Worm (Caenorhabditis elegans) whole organism, young adult: ENCODE data around the gene K02F3.9.
A peak's percentile ranks its signal among the peaks of the same experiment; 100 is the strongest.

Source experiments
- B0019.2 ChIP-seq: fragments of 200-800 bp; sonication (Bioruptor generic); conservative IDR thresholded peaks from 2 replicates; pipeline ENCODE4 v1.3.6; 2022; ENCODE audit warnings: missing genetic modification reagents, missing genetic modification characterization, missing compliant biosample characterization
- B0035.1 ChIP-seq: sonication (generic microtip); optimal IDR thresholded peaks from 2 replicates; lab custom pipeline; 2016; ENCODE audit warnings: missing genetic modification characterization, mild to moderate bottlenecking, missing compliant biosample characterization, missing genotype, missing genetic modification reagents
- B0261.1 ChIP-seq: sonication (generic microtip); optimal IDR thresholded peaks from 2 replicates; lab custom pipeline; 2016; ENCODE audit warnings: mild to moderate bottlenecking, missing genetic modification characterization, moderate library complexity, missing compliant biosample characterization
- B0336.3 ChIP-seq: fragments of 200-800 bp; sonication (Bioruptor generic); IDR thresholded peaks from 2 replicates; pipeline ENCODE4 v1.3.6; 2022; ENCODE audit warnings: missing genetic modification characterization, missing compliant biosample characterization
- F23B12.7 ChIP-seq: sonication (generic microtip); optimal IDR thresholded peaks from 2 replicates; lab custom pipeline; 2017; ENCODE audit warnings: missing genetic modification characterization, mild to moderate bottlenecking, missing compliant biosample characterization, antibody characterized with exemption, moderate library complexity; ENCODE audit not compliant: insufficient read depth
- F37B4.10 ChIP-seq: fragments of 200-800 bp; sonication (Bioruptor generic); IDR thresholded peaks from 2 replicates; pipeline ENCODE4 v1.3.6; 2022; ENCODE audit warnings: missing genetic modification characterization, missing compliant biosample characterization
- F39B2.1 ChIP-seq: fragments of 200-800 bp; sonication (Bioruptor generic); IDR thresholded peaks from 2 replicates; pipeline ENCODE4 v1.3.6; 2022; ENCODE audit warnings: missing genetic modification reagents, missing genetic modification characterization, missing compliant biosample characterization
- F49E8.2 ChIP-seq: sonication (generic microtip); optimal IDR thresholded peaks from 3 replicates; lab custom pipeline; 2017; ENCODE audit warnings: missing genetic modification characterization, mild to moderate bottlenecking, missing compliant biosample characterization, antibody characterized with exemption, moderate library complexity; ENCODE audit not compliant: insufficient read depth
- F52B5.7 ChIP-seq: sonication (generic microtip); optimal IDR thresholded peaks from 2 replicates; lab custom pipeline; 2016; ENCODE audit warnings: mild to moderate bottlenecking, missing genetic modification characterization, missing compliant biosample characterization
- F55B11.4 ChIP-seq: sonication (generic microtip); optimal IDR thresholded peaks from 2 replicates; lab custom pipeline; 2016; ENCODE audit warnings: missing compliant biosample characterization, missing genetic modification characterization, borderline replicate concordance; ENCODE audit not compliant: insufficient read depth
- Y53G8AR.9 ChIP-seq: fragments of 200-800 bp; sonication (Bioruptor generic); conservative IDR thresholded peaks from 2 replicates; pipeline ENCODE4 v1.3.6; 2022; ENCODE audit warnings: missing genetic modification reagents, missing genetic modification characterization, missing compliant biosample characterization
- Y56A3A.18 ChIP-seq: fragments of 200-800 bp; sonication (Bioruptor generic); IDR thresholded peaks from 2 replicates; pipeline ENCODE4 v1.3.6; 2022; ENCODE audit warnings: missing genetic modification reagents, missing genetic modification characterization, missing compliant biosample characterization
- Y79H2A.3 ChIP-seq: fragments of 200-800 bp; sonication (Bioruptor generic); conservative IDR thresholded peaks from 2 replicates; pipeline ENCODE4 v1.3.6; 2022; ENCODE audit warnings: missing genetic modification reagents, missing genetic modification characterization, missing compliant biosample characterization
- attf-3 ChIP-seq: fragments of 200-800 bp; sonication (Bioruptor generic); conservative IDR thresholded peaks from 2 replicates; pipeline ENCODE4 v1.3.6; 2022; ENCODE audit warnings: missing genetic modification reagents, missing genetic modification characterization, missing compliant biosample characterization
- attf-5 ChIP-seq: fragments of 200-800 bp; sonication (Bioruptor generic); optimal IDR thresholded peaks from 2 replicates; lab custom pipeline; 2018; ENCODE audit warnings: mild to moderate bottlenecking, missing genetic modification characterization, missing compliant biosample characterization
- attf-6 ChIP-seq: fragments of 200-800 bp; sonication (Bioruptor generic); IDR thresholded peaks from 2 replicates; pipeline ENCODE4 v1.3.6; 2022; ENCODE audit warnings: missing genetic modification reagents, missing genetic modification characterization, missing compliant biosample characterization
- dpff-1 ChIP-seq: sonication (generic microtip); optimal IDR thresholded peaks from 2 replicates; lab custom pipeline; 2017; ENCODE audit warnings: mild to moderate bottlenecking, missing genetic modification characterization, missing compliant biosample characterization
- egrh-3 ChIP-seq: fragments of 200-800 bp; sonication (Bioruptor generic); IDR thresholded peaks from 2 replicates; pipeline ENCODE4 v1.3.6; 2022; ENCODE audit warnings: missing genetic modification reagents, missing genetic modification characterization, missing compliant biosample characterization
- fkh-3 ChIP-seq: sonication (generic microtip); optimal IDR thresholded peaks from 2 replicates; lab custom pipeline; 2016; ENCODE audit warnings: mild to moderate bottlenecking, missing genetic modification characterization, missing compliant biosample characterization
- hlh-12 ChIP-seq: sonication (generic microtip); optimal IDR thresholded peaks from 2 replicates; lab custom pipeline; 2016; ENCODE audit warnings: missing genetic modification characterization, missing compliant biosample characterization
- hmg-20 ChIP-seq: fragments of 200-800 bp; sonication (Bioruptor generic); IDR thresholded peaks from 2 replicates; pipeline ENCODE4 v1.3.6; 2022; ENCODE audit warnings: missing genetic modification reagents, missing genetic modification characterization, missing compliant biosample characterization
- hrde-1 ChIP-seq: sonication (generic microtip); optimal IDR thresholded peaks from 2 replicates; lab custom pipeline; 2016; ENCODE audit warnings: missing genetic modification characterization, mild to moderate bottlenecking, missing compliant biosample characterization, moderate library complexity, missing genotype, missing genetic modification reagents, borderline replicate concordance
- hsf-1 ChIP-seq: fragments of 200-800 bp; sonication (Bioruptor generic); IDR thresholded peaks from 2 replicates; pipeline ENCODE4 v1.3.6; 2022; ENCODE audit warnings: missing genetic modification reagents, missing genetic modification characterization, missing compliant biosample characterization
- let-526 ChIP-seq: fragments of 200-800 bp; sonication (Bioruptor generic); IDR thresholded peaks from 2 replicates; pipeline ENCODE4 v1.3.6; 2022; ENCODE audit warnings: missing genetic modification reagents, missing genetic modification characterization, missing compliant biosample characterization
- lin-40 ChIP-seq: sonication (generic microtip); optimal IDR thresholded peaks from 2 replicates; lab custom pipeline; 2016; ENCODE audit warnings: missing genetic modification characterization, mild to moderate bottlenecking, missing compliant biosample characterization, missing genotype, missing genetic modification reagents
- lsy-27 ChIP-seq: sonication (generic microtip); optimal IDR thresholded peaks from 2 replicates; lab custom pipeline; 2017; ENCODE audit warnings: missing genetic modification characterization, mild to moderate bottlenecking, missing compliant biosample characterization, antibody characterized with exemption, missing genotype, borderline replicate concordance; ENCODE audit not compliant: insufficient read depth
- mcd-1 ChIP-seq: fragments of 200-800 bp; sonication (Bioruptor generic); IDR thresholded peaks from 2 replicates; pipeline ENCODE4 v1.3.6; 2022; ENCODE audit warnings: missing genetic modification reagents, missing genetic modification characterization, missing compliant biosample characterization
- mel-28 ChIP-seq: sonication (generic microtip); optimal IDR thresholded peaks from 2 replicates; lab custom pipeline; 2016; ENCODE audit warnings: borderline replicate concordance, mild to moderate bottlenecking, missing genetic modification characterization, missing compliant biosample characterization
- mes-4 ChIP-seq: sonication (generic microtip); optimal IDR thresholded peaks from 2 replicates; lab custom pipeline; 2016; ENCODE audit warnings: missing genotype, missing genetic modification characterization, missing compliant biosample characterization
- nhr-120 ChIP-seq: fragments of 200-800 bp; sonication (Bioruptor generic); IDR thresholded peaks from 2 replicates; pipeline ENCODE4 v1.3.6; 2022; ENCODE audit warnings: missing genetic modification characterization, missing compliant biosample characterization
- pha-4 ChIP-seq: fragments of 150-350 bp; sonication (generic microtip); optimal IDR thresholded peaks from 2 replicates; lab custom pipeline; 2014; ENCODE audit warnings: missing biosample characterization, missing genetic modification reagents, missing genetic modification characterization
- repo-1 ChIP-seq: sonication (generic microtip); optimal IDR thresholded peaks from 2 replicates; lab custom pipeline; 2017; ENCODE audit warnings: mild to moderate bottlenecking, missing genetic modification characterization, missing compliant biosample characterization
- snpc-1.3 ChIP-seq: sonication (generic microtip); optimal IDR thresholded peaks from 2 replicates; lab custom pipeline; 2017; ENCODE audit warnings: missing genetic modification characterization, mild to moderate bottlenecking, missing compliant biosample characterization, antibody characterized with exemption, moderate library complexity, missing genotype, missing genetic modification reagents; ENCODE audit not compliant: insufficient read depth
- snpc-4 ChIP-seq, 5 experiments: fragments of 150-350 bp in 1 of 5; sonication (generic microtip) in 4 of 5; optimal IDR thresholded peaks; 2 replicates each; lab custom pipeline; 2014 to 2018; ENCODE audit warnings: missing genetic modification characterization in 5 of 5, missing biosample characterization in 3 of 5, antibody characterized with exemption in 2 of 5, mild to moderate bottlenecking in 2 of 5, missing compliant biosample characterization in 2 of 5, missing genotype in 2 of 5, moderate library complexity in 2 of 5, missing genetic modification reagents in 1 of 5
- unc-130 ChIP-seq: sonication (generic microtip); optimal IDR thresholded peaks from 2 replicates; lab custom pipeline; 2016; ENCODE audit warnings: missing genetic modification reagents, missing genetic modification characterization, missing compliant biosample characterization
- xnd-1 ChIP-seq: sonication (generic microtip); optimal IDR thresholded peaks from 2 replicates; lab custom pipeline; 2016; ENCODE audit warnings: missing genotype, missing genetic modification reagents, missing genetic modification characterization, missing compliant biosample characterization
- zfh-2 ChIP-seq: fragments of 200-800 bp; sonication (Bioruptor generic); conservative IDR thresholded peaks from 2 replicates; pipeline ENCODE4 v1.3.6; 2022; ENCODE audit warnings: missing genetic modification reagents, missing genetic modification characterization, missing compliant biosample characterization
- ztf-18 ChIP-seq: sonication (generic microtip); optimal IDR thresholded peaks from 2 replicates; lab custom pipeline; 2016; ENCODE audit warnings: missing genotype, mild to moderate bottlenecking, missing genetic modification characterization, missing compliant biosample characterization
- ztf-6 ChIP-seq: fragments of 200-800 bp; sonication (Bioruptor generic); IDR thresholded peaks from 2 replicates; pipeline ENCODE4 v1.3.6; 2022; ENCODE audit warnings: missing genetic modification reagents, missing genetic modification characterization, missing compliant biosample characterization

K02F3.9 gene

DNA sequence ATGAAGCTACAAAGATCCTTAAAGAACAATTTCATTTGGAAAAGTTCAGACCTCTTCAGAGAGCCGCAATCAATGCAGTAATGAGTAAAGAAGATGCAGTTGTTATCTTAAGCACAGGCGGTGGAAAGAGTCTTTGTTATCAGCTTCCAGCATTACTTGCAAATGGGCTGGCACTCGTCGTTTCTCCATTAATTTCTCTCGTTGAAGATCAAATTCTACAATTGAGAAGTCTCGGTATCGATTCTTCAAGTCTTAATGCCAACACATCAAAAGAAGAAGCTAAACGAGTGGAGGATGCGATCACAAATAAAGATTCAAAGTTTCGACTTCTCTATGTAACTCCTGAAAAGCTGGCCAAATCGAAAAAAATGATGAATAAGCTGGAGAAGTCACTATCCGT, 15.7 kb upstream of the K02F3.9 start:
- TF ChIP-seq snpc-4 (GFP tag; optimal IDR thresholded peaks at IDR 0.05; lab: Kevin White, UChicago) (no peak), snpc-4 (tag; optimal IDR thresholded peaks at IDR 0.05; lab: Kevin White, UChicago) (no peak), B0035.1 (tag; lab: Kevin White, UChicago) (no peak), unc-130 (GFP tag; lab: Kevin White, UChicago) (no peak), dpff-1 (tag; lab: Kevin White, UChicago) (no peak), ztf-18 (no peak), mel-28 (no peak), let-526 (GFP tag; lab: Robert Waterston, UW) (no peak), lsy-27 (tag; lab: Kevin White, UChicago) (no peak), hlh-12 (tag; lab: Kevin White, UChicago) (no peak), attf-5 (GFP tag; lab: Kevin White, UChicago) (no peak), lin-40 (tag; lab: Kevin White, UChicago) (no peak), attf-6 (no peak), mes-4 (no peak), F23B12.7 (no peak), F39B2.1 (GFP tag; lab: Robert Waterston, UW) (no peak), F52B5.7 (tag; lab: Kevin White, UChicago) (no peak)

- TF ChIP-seq F49E8.2 (tag; lab: Kevin White, UChicago) (no peak), Y56A3A.18 (no peak), F37B4.10 (no peak), B0261.1 (tag; lab: Kevin White, UChicago) (no peak), unc-130 (GFP tag; lab: Kevin White, UChicago) (no peak), mcd-1 (GFP tag; lab: Robert Waterston, UW) (no peak), B0336.3 (GFP tag; lab: Robert Waterston, UW) (no peak), B0019.2 (GFP tag; lab: Robert Waterston, UW) (no peak), hsf-1 (GFP tag; lab: Robert Waterston, UW) (no peak), snpc-1.3 (no peak), ztf-6 (GFP tag; lab: Robert Waterston, UW) (no peak)
These were observed 15.1 kb upstream of the K02F3.9 start, which contains the start of gene K02F3.12 for ce11 chrIII:856260-856659. Gene K02F3.12, plus strand, starts transcription at chrIII:856560.

DNA sequence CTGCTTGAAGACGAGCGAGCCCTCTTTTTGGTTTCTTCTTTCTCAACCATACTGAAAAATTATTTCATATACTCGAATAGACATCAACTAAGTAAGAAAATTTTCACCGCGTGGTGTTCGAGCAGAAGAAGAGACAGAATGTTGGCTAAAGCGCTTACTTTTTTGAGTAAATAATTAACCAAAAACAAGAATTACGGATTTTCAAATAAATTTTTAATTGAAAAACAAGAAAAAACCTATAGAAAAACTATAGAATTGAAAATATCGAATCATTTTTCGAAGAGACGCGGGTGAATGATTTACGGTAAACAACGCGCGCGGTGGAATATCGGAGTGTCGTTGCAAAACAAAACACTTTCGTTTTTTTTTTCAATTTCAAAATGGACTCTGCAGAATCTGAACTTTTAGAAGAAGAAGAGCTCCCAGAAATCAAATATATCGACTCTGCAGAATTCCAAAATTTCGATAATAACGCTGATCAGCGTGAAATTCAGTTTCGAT, 12.7 kb upstream of the K02F3.9 start, which contains the start of the genes rnp-5 and tag-51:
TSS of gene rnp-5 (minus strand) at position 51 of the 501 bp plus-strand sequence.
TSS of gene tag-51 (plus strand) at position 363 of the 501 bp plus-strand sequence.
- TF ChIP-seq Y79H2A.3 (GFP tag; lab: Robert Waterston, UW) (no peak), F55B11.4 (no peak), nhr-120 (GFP tag; lab: Robert Waterston, UW) (no peak), pha-4 (no peak), attf-3 (GFP tag; lab: Robert Waterston, UW) (peak; percentile 89), hrde-1 (tag; lab: Kevin White, UChicago) (no peak), Y53G8AR.9 (GFP tag; lab: Robert Waterston, UW) (no peak)

DNA sequence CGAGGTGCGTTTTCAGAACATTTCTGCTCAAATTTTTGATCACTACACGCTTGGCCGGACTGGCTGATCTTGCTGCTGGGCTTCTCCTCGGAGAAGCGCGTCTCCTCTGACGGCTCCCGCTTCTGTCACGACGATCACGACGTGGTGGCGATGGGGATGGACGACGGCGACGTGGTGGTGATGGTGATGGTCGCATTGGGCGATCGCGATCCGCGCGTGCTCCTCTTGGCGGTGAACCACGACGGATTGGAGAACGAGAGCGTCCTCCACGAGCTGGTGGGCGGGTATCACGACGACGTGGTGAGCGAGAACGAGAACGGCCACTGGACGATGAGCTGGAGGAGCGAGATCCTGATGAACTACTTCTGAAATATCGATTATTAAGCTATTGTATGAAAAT, 12.2 kb upstream of the K02F3.9 start:
- peak; percentile 73; the same call in 1 of the 2 replicates for TF ChIP-seq egrh-3 (GFP tag; lab: Robert Waterston, UW)
- TF ChIP-seq xnd-1 (tag; lab: Kevin White, UChicago): no peak
- no peak for TF ChIP-seq fkh-3
- no peak for TF ChIP-seq hmg-20 (GFP tag; lab: Robert Waterston, UW)
- no peak for TF ChIP-seq Y79H2A.3 (GFP tag; lab: Robert Waterston, UW)
- TF ChIP-seq repo-1 (tag; lab: Kevin White, UChicago): no peak
- no peak for TF ChIP-seq let-526 (GFP tag; lab: Robert Waterston, UW)
- TF ChIP-seq zfh-2 (GFP tag; lab: Robert Waterston, UW): peak; percentile 91
